Worm (Caenorhabditis elegans): ENCODE measurements around the gene ZK228.1.
"Not testable (repeated sequence)": the region's sequence is repeated elsewhere in the genome, so short reads cannot be mapped to it uniquely, and the experiment has no call there.

The ZK228.1 gene

DNA sequence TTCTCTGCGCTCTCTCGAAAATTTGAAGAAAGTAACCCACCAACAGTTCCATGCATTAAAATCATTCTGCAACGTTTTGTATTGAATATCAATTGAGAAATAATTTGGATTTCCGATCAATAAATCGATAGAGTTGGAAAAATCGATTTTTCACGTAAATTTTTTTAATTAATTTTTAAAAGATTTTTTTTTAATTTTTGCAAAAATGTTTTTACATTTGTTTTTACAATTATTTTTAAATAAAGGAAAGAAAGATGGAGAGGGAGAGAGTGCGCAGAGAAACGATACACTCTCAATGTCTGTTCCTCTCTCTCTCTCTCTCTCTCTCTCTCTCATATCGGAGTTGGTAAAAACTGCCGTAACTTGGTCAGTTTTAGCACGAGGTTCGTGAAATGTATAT lies 18.7 kb upstream of the ZK228.1 start, which contains the start of gene ZK262.19:
Gene ZK262.19 (minus strand): TSS at position 101 of the 400 bp plus-strand sequence.
- TF ChIP-seq ref-1 (GFP tag; conservative IDR thresholded peaks at IDR 0.05) (no peak), klf-2 (GFP tag; conservative IDR thresholded peaks at IDR 0.05) (no peak), T22C8.4 (GFP tag; IDR thresholded peaks at IDR 0.05) (no peak), tab-1 (GFP tag; IDR thresholded peaks at IDR 0.05) (no peak), cog-1 (tag; optimal IDR thresholded peaks at IDR 0.05) (no peak), med-1 (GFP tag; optimal IDR thresholded peaks at IDR 0.05; ENCODE audit: insufficient read depth) (no peak), ztf-29 (GFP tag; IDR thresholded peaks at IDR 0.05) (no peak), ztf-23 (GFP tag; IDR thresholded peaks at IDR 0.05) (no peak)

DNA sequence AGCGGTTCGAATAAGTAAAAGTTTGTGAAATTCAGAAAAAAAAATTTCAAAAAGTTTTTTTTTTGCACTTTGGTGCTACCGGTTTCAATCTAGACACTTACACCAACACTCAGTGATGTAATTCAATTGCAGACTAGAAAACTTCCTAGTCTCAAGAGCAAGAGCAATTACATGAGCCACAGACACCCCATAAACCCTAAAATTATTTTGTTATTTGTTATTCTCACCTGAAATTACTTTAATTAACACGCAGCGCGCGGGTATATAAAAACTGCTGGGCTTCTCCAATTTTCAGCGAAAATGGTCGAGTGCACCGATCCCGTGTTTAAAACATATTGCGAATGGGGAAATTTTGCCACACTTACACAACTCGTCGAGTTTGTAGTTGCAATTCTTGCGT lies 17.9 kb upstream of the ZK228.1 start, which contains the start of gene srw-83:
Gene srw-83 (plus strand): TSS at position 301 of the 400 bp plus-strand sequence.
- TF ChIP-seq ref-1 (GFP tag; conservative IDR thresholded peaks at IDR 0.05) (no peak), cog-1 (tag; optimal IDR thresholded peaks at IDR 0.05) (no peak), klf-2 (GFP tag; conservative IDR thresholded peaks at IDR 0.05) (no peak), ztf-29 (GFP tag; IDR thresholded peaks at IDR 0.05) (no peak), flt-1 (GFP tag; IDR thresholded peaks at IDR 0.05) (no peak), ztf-23 (GFP tag; IDR thresholded peaks at IDR 0.05) (no peak), med-1 (GFP tag; optimal IDR thresholded peaks at IDR 0.05; ENCODE audit: insufficient read depth) (no peak), T22C8.4 (GFP tag; IDR thresholded peaks at IDR 0.05) (no peak), tab-1 (GFP tag; IDR thresholded peaks at IDR 0.05) (no peak)

DNA sequence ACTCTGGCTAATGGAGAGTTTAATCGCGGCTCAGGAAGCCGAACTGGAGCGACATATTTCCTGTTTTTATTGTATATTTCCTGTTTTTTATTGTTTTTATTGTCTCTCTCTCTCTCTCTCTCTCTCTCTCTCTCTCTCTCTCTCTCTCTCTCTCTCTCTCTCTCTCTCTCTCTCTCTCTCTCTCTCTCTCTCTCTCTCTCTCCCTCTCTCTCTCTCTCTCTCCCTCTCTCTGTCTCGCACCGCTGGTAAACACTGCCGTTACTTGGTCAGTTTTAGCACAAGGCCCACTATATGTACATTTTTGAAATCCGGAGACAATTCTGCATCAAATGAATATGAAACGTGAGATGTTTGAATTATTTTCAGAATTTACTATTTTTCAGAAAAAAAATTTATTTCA lies 13.4 kb upstream of the ZK228.1 start:
- no peak for TF ChIP-seq tab-1 (GFP tag; IDR thresholded peaks at IDR 0.05)
- no peak for TF ChIP-seq ztf-23 (GFP tag; IDR thresholded peaks at IDR 0.05)
- TF ChIP-seq T22C8.4 (GFP tag; IDR thresholded peaks at IDR 0.05): no peak
- no peak for TF ChIP-seq flt-1 (GFP tag; IDR thresholded peaks at IDR 0.05)

DNA sequence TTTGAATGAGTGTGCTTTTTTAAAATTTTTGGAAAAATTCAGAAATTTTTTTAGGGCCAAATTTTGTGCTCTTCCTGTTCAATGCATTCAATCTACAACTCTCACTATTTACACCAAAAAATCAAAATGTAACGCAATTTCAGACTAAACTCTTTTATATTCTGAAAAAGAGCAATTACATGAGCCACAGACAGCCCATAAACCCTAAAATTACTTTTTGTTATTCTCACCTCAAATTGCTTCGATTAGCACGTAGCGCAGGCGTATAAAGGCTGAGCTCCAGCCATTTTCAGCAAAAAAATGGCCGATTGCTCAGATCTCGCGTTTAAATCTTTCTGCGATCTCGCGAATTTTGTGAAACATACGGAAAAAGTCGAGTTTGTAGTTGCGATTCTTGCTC lies 12.8 kb upstream of the ZK228.1 start, which contains the start of gene srw-82:
Gene srw-82 (plus strand): TSS at position 301 of the 400 bp plus-strand sequence.
- no peak for TF ChIP-seq med-1 (GFP tag; optimal IDR thresholded peaks at IDR 0.05; ENCODE audit: insufficient read depth)

DNA sequence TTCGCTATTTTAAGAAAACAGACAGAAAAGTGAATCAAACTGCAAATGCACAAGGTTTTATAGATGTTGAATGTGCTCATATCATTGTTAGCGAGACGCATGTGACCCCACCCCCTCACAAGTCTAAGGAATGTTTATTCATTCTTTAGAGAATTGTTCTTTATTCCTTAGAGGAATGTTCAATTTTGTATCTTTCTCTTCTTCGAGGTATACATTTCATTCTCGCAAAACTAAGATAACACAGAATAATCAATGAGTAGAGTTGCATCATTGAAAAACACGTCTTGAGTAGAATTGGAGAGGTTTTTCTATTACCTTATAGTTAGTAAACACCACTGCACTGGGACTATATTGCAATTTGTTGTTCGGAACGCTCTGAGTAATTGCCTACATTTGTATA lies 9.3 kb upstream of the ZK228.1 start, which contains the start of gene ZK262.20:
Gene ZK262.20 (minus strand): TSS at position 101 of the 400 bp plus-strand sequence.
- TF ChIP-seq ztf-23 (GFP tag; IDR thresholded peaks at IDR 0.05) (no peak), tab-1 (GFP tag; IDR thresholded peaks at IDR 0.05) (no peak), med-1 (GFP tag; optimal IDR thresholded peaks at IDR 0.05; ENCODE audit: insufficient read depth) (no peak), T22C8.4 (GFP tag; IDR thresholded peaks at IDR 0.05) (no peak), ref-1 (GFP tag; conservative IDR thresholded peaks at IDR 0.05) (no peak), flt-1 (GFP tag; IDR thresholded peaks at IDR 0.05) (no peak), ztf-29 (GFP tag; IDR thresholded peaks at IDR 0.05) (no peak), klf-2 (GFP tag; conservative IDR thresholded peaks at IDR 0.05) (no peak), cog-1 (tag; optimal IDR thresholded peaks at IDR 0.05) (no peak)

DNA sequence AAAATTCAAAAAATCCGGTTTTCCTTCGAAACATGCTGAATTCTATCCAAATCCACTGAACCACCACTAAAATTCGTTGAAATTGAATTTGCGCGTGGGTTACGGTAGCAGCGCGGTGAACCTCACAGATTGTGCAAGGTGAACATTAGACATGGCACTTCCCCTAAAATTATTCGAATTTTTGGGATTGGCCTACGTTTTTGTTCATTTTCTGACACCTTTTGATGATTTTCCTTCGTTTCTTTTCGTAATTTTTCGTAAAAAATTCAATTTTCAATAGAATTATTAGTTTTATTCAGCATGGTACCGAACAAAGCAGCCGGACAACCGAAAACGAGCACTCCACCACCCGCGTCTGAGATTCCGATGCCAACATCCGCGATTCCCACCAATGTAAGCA lies 6.1 kb upstream of the ZK228.1 start, which contains the start of gene ZK262.8:
Gene ZK262.8 (plus strand): TSS at position 301 of the 400 bp plus-strand sequence.
- TF ChIP-seq klf-2 (GFP tag; conservative IDR thresholded peaks at IDR 0.05): no peak
- TF ChIP-seq ztf-29 (GFP tag; IDR thresholded peaks at IDR 0.05): no peak
- no peak for TF ChIP-seq cog-1 (tag; optimal IDR thresholded peaks at IDR 0.05)

DNA sequence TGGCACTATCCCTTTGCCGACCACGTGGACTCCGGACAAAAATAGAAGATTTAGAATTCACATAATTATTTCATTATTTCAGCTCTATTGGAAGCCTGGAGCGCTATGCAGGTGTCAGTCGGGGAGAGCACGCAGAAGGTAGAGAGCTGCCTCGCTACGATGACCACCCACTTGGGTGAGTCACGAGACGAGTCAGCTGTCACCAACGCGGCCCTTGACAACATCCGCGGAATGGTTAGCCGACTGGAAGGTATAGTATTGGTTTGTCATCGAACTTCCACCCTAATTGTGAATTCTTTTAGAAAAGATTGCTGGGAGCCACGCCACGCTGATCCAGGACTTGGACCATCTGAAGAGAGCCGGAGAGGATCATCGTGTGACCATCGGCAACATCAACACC lies 4.7 kb upstream of the ZK228.1 start, which contains the start of gene ZK262.9:
Gene ZK262.9 (plus strand): TSS at position 301 of the 400 bp plus-strand sequence.
- not testable (repeated sequence) for TF ChIP-seq klf-2 (GFP tag; conservative IDR thresholded peaks at IDR 0.05); med-1 (GFP tag; optimal IDR thresholded peaks at IDR 0.05; ENCODE audit: insufficient read depth); ztf-23 (GFP tag; IDR thresholded peaks at IDR 0.05)

DNA sequence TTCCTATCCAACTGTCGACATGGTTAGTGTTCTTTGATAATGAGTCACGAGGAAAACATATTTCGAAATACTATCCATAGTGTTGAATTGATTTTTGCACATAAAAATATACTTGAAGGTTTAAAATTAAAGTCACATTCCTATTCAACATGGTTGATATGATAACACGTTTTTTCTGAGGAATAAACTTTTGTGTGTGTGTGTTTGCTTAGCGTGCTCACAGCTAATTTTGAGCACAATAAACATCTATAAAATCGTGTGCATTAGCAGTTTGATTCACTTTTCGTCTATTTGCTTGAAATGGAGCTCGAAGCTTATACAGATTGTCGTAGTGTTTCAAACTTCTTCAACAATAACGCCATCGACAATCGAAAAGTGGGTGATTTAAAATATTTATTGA lies 12.4 kb downstream of the ZK228.1 start, which contains the start of gene ZK228.10:
Gene ZK228.10 (plus strand): TSS at position 301 of the 400 bp plus-strand sequence.
- TF ChIP-seq T22C8.4 (GFP tag; IDR thresholded peaks at IDR 0.05): no peak
- no peak for TF ChIP-seq ztf-29 (GFP tag; IDR thresholded peaks at IDR 0.05)
- TF ChIP-seq med-1 (GFP tag; optimal IDR thresholded peaks at IDR 0.05; ENCODE audit: insufficient read depth): no peak
- no peak for TF ChIP-seq flt-1 (GFP tag; IDR thresholded peaks at IDR 0.05)
- TF ChIP-seq klf-2 (GFP tag; conservative IDR thresholded peaks at IDR 0.05): no peak
- TF ChIP-seq tab-1 (GFP tag; IDR thresholded peaks at IDR 0.05): no peak
- no peak for TF ChIP-seq ref-1 (GFP tag; conservative IDR thresholded peaks at IDR 0.05)
- no peak for TF ChIP-seq cog-1 (tag; optimal IDR thresholded peaks at IDR 0.05)
- no peak for TF ChIP-seq ztf-23 (GFP tag; IDR thresholded peaks at IDR 0.05)

DNA sequence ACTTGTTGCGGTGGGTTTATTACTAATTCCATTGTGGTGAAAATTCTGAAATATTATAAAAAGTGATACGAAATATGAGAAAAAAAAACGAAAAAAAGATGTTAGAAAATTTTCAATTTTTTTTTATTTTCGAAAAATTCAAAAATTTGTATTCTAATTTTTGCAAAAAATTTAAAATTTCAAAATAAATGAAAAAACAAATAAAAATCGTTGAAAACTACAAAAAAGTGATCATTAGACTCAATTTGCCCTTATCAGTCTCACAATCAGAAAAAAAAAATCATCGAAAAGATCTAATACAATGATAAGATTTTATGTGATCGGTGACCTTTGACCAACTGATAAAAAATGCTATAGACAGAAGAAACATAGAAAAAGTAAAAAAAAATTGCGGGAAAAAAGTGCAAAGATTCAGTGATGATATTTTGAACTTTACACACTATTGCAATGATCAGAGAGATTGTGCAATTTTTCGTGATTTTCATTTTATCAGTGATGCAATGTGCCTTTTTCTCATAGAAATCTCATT lies 17.0 kb downstream of the ZK228.1 start, which contains the start of gene ZK228.3:
Gene ZK228.3 (minus strand): TSS at position 51 of the 529 bp plus-strand sequence.
- TF ChIP-seq klf-2 (GFP tag; conservative IDR thresholded peaks at IDR 0.05) (no peak), med-1 (GFP tag; optimal IDR thresholded peaks at IDR 0.05; ENCODE audit: insufficient read depth) (no peak), flt-1 (GFP tag; IDR thresholded peaks at IDR 0.05) (no peak), T22C8.4 (GFP tag; IDR thresholded peaks at IDR 0.05) (no peak), ref-1 (GFP tag; conservative IDR thresholded peaks at IDR 0.05) (no peak), ztf-29 (GFP tag; IDR thresholded peaks at IDR 0.05) (no peak), ztf-23 (GFP tag; IDR thresholded peaks at IDR 0.05) (no peak), cog-1 (tag; optimal IDR thresholded peaks at IDR 0.05) (no peak), tab-1 (GFP tag; IDR thresholded peaks at IDR 0.05) (no peak)

DNA sequence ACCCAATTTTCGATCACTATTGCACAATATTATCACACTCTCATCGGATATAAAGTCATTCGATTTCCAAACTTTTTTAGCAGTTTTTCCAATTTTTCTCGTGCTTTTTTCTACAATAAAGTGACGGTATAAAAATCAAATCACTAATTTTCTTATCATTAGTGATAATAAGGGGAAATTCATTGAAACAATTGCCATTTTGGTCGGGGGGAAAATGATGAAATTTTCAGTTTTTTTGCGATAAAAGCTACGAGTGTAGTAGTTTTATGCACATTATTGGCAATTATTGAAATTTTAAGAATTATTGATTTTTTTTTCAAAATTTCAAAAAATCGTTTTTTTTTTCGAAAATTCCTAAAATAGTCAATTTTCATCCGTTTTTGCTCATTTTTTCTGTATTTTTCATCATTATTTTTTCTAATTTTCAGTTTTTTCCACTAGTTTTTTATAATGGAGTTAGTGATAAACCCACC lies 18.2 kb downstream of the ZK228.1 start, which contains the start of gene ZK228.4:
Gene ZK228.4 (plus strand): TSS at position 423 of the 473 bp plus-strand sequence.
- no peak for TF ChIP-seq med-1 (GFP tag; optimal IDR thresholded peaks at IDR 0.05; ENCODE audit: insufficient read depth)
- TF ChIP-seq klf-2 (GFP tag; conservative IDR thresholded peaks at IDR 0.05): no peak
- TF ChIP-seq ref-1 (GFP tag; conservative IDR thresholded peaks at IDR 0.05): no peak
- TF ChIP-seq ztf-29 (GFP tag; IDR thresholded peaks at IDR 0.05): no peak
- TF ChIP-seq T22C8.4 (GFP tag; IDR thresholded peaks at IDR 0.05): no peak
- no peak for TF ChIP-seq cog-1 (tag; optimal IDR thresholded peaks at IDR 0.05)
- TF ChIP-seq flt-1 (GFP tag; IDR thresholded peaks at IDR 0.05): no peak
- TF ChIP-seq ztf-23 (GFP tag; IDR thresholded peaks at IDR 0.05): no peak
- TF ChIP-seq tab-1 (GFP tag; IDR thresholded peaks at IDR 0.05): no peak
